Fruit fly (Drosophila melanogaster) whole organism, wandering third instar larva: Measurements from ENCODE around the gene CG5235.

Source experiments
- CG32264 ChIP-seq: fragments of 200-800 bp; sonication (Bioruptor generic); optimal IDR thresholded peaks from 2 replicates; lab custom pipeline; 2016; ENCODE audit warnings: missing biosample characterization, missing genetic modification characterization
- CG9705 ChIP-seq: fragments of 200-800 bp; sonication (Bioruptor generic); optimal IDR thresholded peaks from 2 replicates; lab custom pipeline; 2018; ENCODE audit warnings: missing biosample characterization, mild to moderate bottlenecking, missing genetic modification characterization
- CrebA ChIP-seq: fragments of 200-800 bp; sonication (Bioruptor generic); optimal IDR thresholded peaks from 2 replicates; lab custom pipeline; 2016; ENCODE audit warnings: missing biosample characterization, mild to moderate bottlenecking, missing genetic modification characterization, borderline replicate concordance
- Dfd ChIP-seq: fragments of >200 bp; optimal IDR thresholded peaks from 2 replicates; lab custom pipeline; 2017; ENCODE audit warnings: missing biosample characterization, missing genetic modification characterization
- Dif ChIP-seq: fragments of 200-275, 200-300 bp; sonication (Bioruptor generic); optimal IDR thresholded peaks from 2 replicates; lab custom pipeline; 2018; ENCODE audit warnings: missing biosample characterization, missing genetic modification characterization; ENCODE audit not compliant: partially characterized antibody
- GATAd ChIP-seq: sonication (Bioruptor generic); optimal IDR thresholded peaks from 2 replicates; lab custom pipeline; 2016; ENCODE audit warnings: missing biosample characterization, missing genetic modification characterization
- HLH106 ChIP-seq: fragments of 200-800 bp; optimal IDR thresholded peaks from 3 replicates; lab custom pipeline; 2019; ENCODE audit warnings: missing biosample characterization, mild to moderate bottlenecking, missing genetic modification characterization, moderate library complexity
- Hnf4 ChIP-seq: fragments of 200-800 bp; sonication (Bioruptor generic); optimal IDR thresholded peaks from 2 replicates; lab custom pipeline; 2016; ENCODE audit warnings: missing biosample characterization, mild to moderate bottlenecking, missing genetic modification characterization
- Hr78 ChIP-seq: fragments of >200 bp; optimal IDR thresholded peaks from 2 replicates; lab custom pipeline; 2017; ENCODE audit warnings: missing biosample characterization, missing genetic modification characterization
- Hr83 ChIP-seq: fragments of 200-300 bp; sonication (Bioruptor generic); optimal IDR thresholded peaks from 2 replicates; lab custom pipeline; 2016; ENCODE audit warnings: missing biosample characterization, mild to moderate bottlenecking, missing genetic modification characterization, moderate library complexity; ENCODE audit not compliant: poor library complexity, severe bottlenecking
- Jra ChIP-seq: sonication (Bioruptor generic); optimal IDR thresholded peaks from 2 replicates; lab custom pipeline; 2016; ENCODE audit warnings: missing biosample characterization, missing genetic modification characterization
- Mio ChIP-seq: sonication (Bioruptor generic); optimal IDR thresholded peaks from 2 replicates; lab custom pipeline; 2016; ENCODE audit warnings: missing biosample characterization, missing genetic modification characterization
- Myc ChIP-seq: fragments of >200 bp; optimal IDR thresholded peaks from 2 replicates; lab custom pipeline; 2017
- N ChIP-seq: fragments of >200 bp; optimal IDR thresholded peaks from 2 replicates; lab custom pipeline; 2018; ENCODE audit warnings: missing biosample characterization, missing external identifiers, missing genetic modification characterization
- OdsH ChIP-seq: fragments of 200-800 bp; sonication (Bioruptor generic); optimal IDR thresholded peaks from 2 replicates; lab custom pipeline; 2016; ENCODE audit warnings: missing biosample characterization, mild to moderate bottlenecking, missing genetic modification characterization
- Rel ChIP-seq, 2 experiments: fragments of 200-800 bp; sonication (Bioruptor generic) in 1 of 2; optimal IDR thresholded peaks; 2 replicates in 1 of 2; 3 replicates in 1 of 2; lab custom pipeline; 2016 to 2019; ENCODE audit warnings: mild to moderate bottlenecking in 2 of 2, missing biosample characterization in 2 of 2, missing genetic modification characterization in 2 of 2, moderate library complexity in 1 of 2
- Sp1 ChIP-seq: fragments of 200-800 bp; sonication (Bioruptor generic); optimal IDR thresholded peaks from 3 replicates; lab custom pipeline; 2019; ENCODE audit warnings: missing biosample characterization, mild to moderate bottlenecking, missing genetic modification characterization, moderate library complexity
- Vsx2 ChIP-seq: fragments of 200-300, 225-300 bp; sonication (Bioruptor generic); optimal IDR thresholded peaks from 2 replicates; lab custom pipeline; 2018; ENCODE audit warnings: missing biosample characterization, missing genetic modification characterization; ENCODE audit not compliant: partially characterized antibody
- br ChIP-seq: fragments of 200-800 bp; sonication (Bioruptor generic); optimal IDR thresholded peaks from 2 replicates; lab custom pipeline; 2016; ENCODE audit warnings: missing biosample characterization, missing genetic modification characterization
- brk ChIP-seq: fragments of 200-800 bp; sonication (Bioruptor generic); optimal IDR thresholded peaks from 2 replicates; lab custom pipeline; 2016; ENCODE audit warnings: missing biosample characterization, mild to moderate bottlenecking, missing genetic modification characterization
- dl ChIP-seq, 2 experiments: fragments of 175-275, 200-275 bp in 1 of 2; fragments of 200-275 bp in 1 of 2; sonication (Bioruptor generic); optimal IDR thresholded peaks; lab custom pipeline; 2018; ENCODE audit warnings: mild to moderate bottlenecking in 2 of 2, missing biosample characterization in 2 of 2, missing genetic modification characterization in 2 of 2, moderate library complexity in 2 of 2; ENCODE audit not compliant: partially characterized antibody in 2 of 2, insufficient read depth in 1 of 2
- dmrt93B ChIP-seq: fragments of 200-800 bp; sonication (Bioruptor generic); optimal IDR thresholded peaks from 2 replicates; lab custom pipeline; 2018; ENCODE audit warnings: missing biosample characterization, mild to moderate bottlenecking, missing genetic modification characterization
- dsf ChIP-seq: sonication (Bioruptor generic); optimal IDR thresholded peaks from 2 replicates; lab custom pipeline; 2016; ENCODE audit warnings: missing biosample characterization, missing genetic modification characterization, borderline replicate concordance
- ey ChIP-seq: fragments of 200-800 bp; sonication (Bioruptor generic); optimal IDR thresholded peaks from 2 replicates; lab custom pipeline; 2016; ENCODE audit warnings: missing biosample characterization, missing genetic modification characterization
- foxo ChIP-seq, 2 experiments: fragments of 200-800 bp; sonication (Bioruptor generic); optimal IDR thresholded peaks; 2 replicates in 1 of 2; 3 replicates in 1 of 2; lab custom pipeline; 2016 to 2017; ENCODE audit warnings: missing biosample characterization in 2 of 2, missing genetic modification characterization in 2 of 2
- fru ChIP-seq: fragments of 200-800 bp; sonication (Bioruptor generic); optimal IDR thresholded peaks from 3 replicates; lab custom pipeline; 2016; ENCODE audit warnings: missing biosample characterization, mild to moderate bottlenecking, missing genetic modification characterization
- h ChIP-seq: fragments of 200-800 bp; sonication (Bioruptor generic); optimal IDR thresholded peaks from 3 replicates; lab custom pipeline; 2016; ENCODE audit warnings: missing biosample characterization, mild to moderate bottlenecking, missing genetic modification characterization
- jim ChIP-seq: fragments of 175-275, 200-325 bp; sonication (Bioruptor generic); optimal IDR thresholded peaks from 2 replicates; lab custom pipeline; 2016; ENCODE audit warnings: missing biosample characterization, mild to moderate bottlenecking, missing genetic modification characterization
- lola ChIP-seq: fragments of >200 bp; optimal IDR thresholded peaks from 2 replicates; lab custom pipeline; 2017; ENCODE audit warnings: missing biosample characterization, missing genetic modification characterization
- pan ChIP-seq: fragments of >200 bp; optimal IDR thresholded peaks from 2 replicates; lab custom pipeline; 2017
- psq ChIP-seq: fragments of 200-800 bp; sonication (Bioruptor generic); optimal IDR thresholded peaks from 3 replicates; lab custom pipeline; 2017; ENCODE audit warnings: missing biosample characterization, mild to moderate bottlenecking, missing genetic modification characterization, moderate library complexity
- rgr ChIP-seq: fragments of 200-800 bp; sonication (Bioruptor generic); optimal IDR thresholded peaks from 3 replicates; lab custom pipeline; 2016; ENCODE audit warnings: missing biosample characterization, mild to moderate bottlenecking, missing genetic modification characterization
- sage ChIP-seq: fragments of 200-800 bp; sonication (Bioruptor generic); optimal IDR thresholded peaks from 2 replicates; lab custom pipeline; 2016; ENCODE audit warnings: missing biosample characterization, mild to moderate bottlenecking, missing genetic modification characterization
- sv ChIP-seq: fragments of 200-800 bp; sonication (Bioruptor generic); optimal IDR thresholded peaks from 3 replicates; lab custom pipeline; 2016; ENCODE audit warnings: missing biosample characterization, missing genetic modification characterization
- tai ChIP-seq: sonication (Bioruptor generic); optimal IDR thresholded peaks from 2 replicates; lab custom pipeline; 2016; ENCODE audit warnings: missing biosample characterization, missing genetic modification characterization
- usp ChIP-seq: fragments of >200 bp; optimal IDR thresholded peaks from 2 replicates; lab custom pipeline; 2017; ENCODE audit warnings: missing biosample characterization, missing genetic modification characterization
- woc ChIP-seq: sonication (Bioruptor generic); optimal IDR thresholded peaks from 2 replicates; lab custom pipeline; 2016; ENCODE audit warnings: missing biosample characterization, mild to moderate bottlenecking, missing genetic modification characterization

The CG5235 gene

dm6 chr3L:16128481-16128972, 38.3 kb upstream of the CG5235 start, which contains the start of gene Pgm1:
Pgm1 (minus strand) TSS chr3L:16128531.
- TF ChIP-seq Hr83 (GFP tag; lab: Kevin White, UChicago): peak; percentile 38
- TF ChIP-seq sage (GFP tag; lab: Kevin White, UChicago): no peak
- peak; percentile 90 for TF ChIP-seq Sp1 (GFP tag; lab: Kevin White, UChicago)
- peak; percentile 84 for TF ChIP-seq CG32264 (GFP tag; lab: Kevin White, UChicago)
- TF ChIP-seq dsf (GFP tag; lab: Kevin White, UChicago): no peak
- TF ChIP-seq fru (GFP tag; lab: Kevin White, UChicago): peak; percentile 92
- no peak for TF ChIP-seq Dif (GFP tag; lab: Kevin White, UChicago)
- peak; percentile 88 for TF ChIP-seq HLH106 (tag; lab: Kevin White, UChicago)
- TF ChIP-seq sv (GFP tag; lab: Kevin White, UChicago): peak; percentile 79
- TF ChIP-seq dl (GFP tag; optimal IDR thresholded peaks at IDR 0.05; lab: Kevin White, UChicago; ENCODE audit: insufficient read depth in 1 of 2, partially characterized antibody in 2 of 2): no peak
- peak; percentile 94 for TF ChIP-seq rgr (GFP tag; lab: Kevin White, UChicago)
- TF ChIP-seq N: no peak
- TF ChIP-seq Vsx2: no peak
- no peak for TF ChIP-seq pan (lab: Kevin White, UChicago)
- TF ChIP-seq CrebA (GFP tag; lab: Kevin White, UChicago): no peak
- peak; percentile 85 for TF ChIP-seq Myc (lab: Kevin White, UChicago)
- no peak for TF ChIP-seq jim (GFP tag; lab: Kevin White, UChicago)
- peak; percentile 79 for TF ChIP-seq psq (GFP tag; lab: Kevin White, UChicago)
- TF ChIP-seq CG9705: peak; percentile 76
- peak; percentile 93 for TF ChIP-seq OdsH (GFP tag; lab: Kevin White, UChicago)
- TF ChIP-seq brk (GFP tag; lab: Kevin White, UChicago): no peak
- TF ChIP-seq br (GFP tag; lab: Kevin White, UChicago): peak; percentile 94
- TF ChIP-seq Hnf4: peak; percentile 84
- peak; percentile 93 for TF ChIP-seq ey (GFP tag; lab: Kevin White, UChicago)
- TF ChIP-seq Jra (GFP tag; lab: Kevin White, UChicago): peak; percentile 82
- no peak for TF ChIP-seq tai (GFP tag; lab: Kevin White, UChicago)
- TF ChIP-seq h (GFP tag; lab: Kevin White, UChicago): peak; percentile 94
- TF ChIP-seq foxo (GFP tag; optimal IDR thresholded peaks at IDR 0.05; lab: Kevin White, UChicago): peak; percentile 55 to 94
- TF ChIP-seq Dfd (GFP tag; lab: Kevin White, UChicago): no peak
- TF ChIP-seq usp (GFP tag; lab: Kevin White, UChicago): no peak
- peak; percentile 43 for TF ChIP-seq Mio (GFP tag; lab: Kevin White, UChicago)
- peak; percentile 96 for TF ChIP-seq woc (GFP tag; lab: Kevin White, UChicago)
- TF ChIP-seq lola: no peak
- peak; percentile 50 for TF ChIP-seq Rel (GFP tag; optimal IDR thresholded peaks at IDR 0.05; lab: Kevin White, UChicago)
- peak; percentile 77 for TF ChIP-seq Rel (tag; optimal IDR thresholded peaks at IDR 0.05; lab: Kevin White, UChicago)
- TF ChIP-seq dmrt93B (GFP tag; lab: Kevin White, UChicago): no peak
- no peak for TF ChIP-seq Hr78
- no peak for TF ChIP-seq GATAd (GFP tag; lab: Kevin White, UChicago)

- TF ChIP-seq Rel (GFP tag; optimal IDR thresholded peaks at IDR 0.05; lab: Kevin White, UChicago) (no peak), Rel (tag; optimal IDR thresholded peaks at IDR 0.05; lab: Kevin White, UChicago) (no peak), br (GFP tag; lab: Kevin White, UChicago) (no peak), foxo (GFP tag; optimal IDR thresholded peaks at IDR 0.05; lab: Kevin White, UChicago) (no peak), sage (GFP tag; lab: Kevin White, UChicago) (no peak), lola (no peak), psq (GFP tag; lab: Kevin White, UChicago) (no peak), fru (GFP tag; lab: Kevin White, UChicago) (no peak), dsf (GFP tag; lab: Kevin White, UChicago) (no peak), usp (GFP tag; lab: Kevin White, UChicago) (no peak), CG32264 (GFP tag; lab: Kevin White, UChicago) (no peak), Hr83 (GFP tag; lab: Kevin White, UChicago) (no peak)
Observed at dm6 chr3L:16121791-16122190, 31.6 kb upstream of the CG5235 start, which contains the start of gene Strump. Strump (plus strand) TSS chr3L:16122002.
